Fruit fly (Drosophila melanogaster) whole organism, embryonic: ENCODE data around the gene Rbm13.

Experiments used
- CG10462 ChIP-seq: fragments of 200-800 bp; sonication (Bioruptor generic); optimal IDR thresholded peaks from 2 replicates; lab custom pipeline; 2016; ENCODE audit warnings: missing biosample characterization, missing genetic modification characterization
- CG11560 ChIP-seq: fragments of 200-800 bp; sonication (Bioruptor generic); IDR thresholded peaks from 3 replicates; pipeline ENCODE4 v1.3.6; 2022; ENCODE audit warnings: missing biosample characterization, missing genetic modification characterization
- CG4360 ChIP-seq: fragments of 200-800 bp; sonication (Bioruptor generic); IDR thresholded peaks from 2 replicates; pipeline ENCODE4 v1.3.6; 2022; ENCODE audit warnings: missing biosample characterization, missing genetic modification characterization
- CG4404 ChIP-seq: fragments of 200-800 bp; sonication (Bioruptor generic); IDR thresholded peaks from 2 replicates; pipeline ENCODE4 v1.3.6; 2022; ENCODE audit warnings: missing biosample characterization, missing genetic modification characterization
- CG6654 ChIP-seq: fragments of 200-800 bp; sonication (Bioruptor generic); optimal IDR thresholded peaks from 2 replicates; lab custom pipeline; 2017; ENCODE audit warnings: missing biosample characterization, mild to moderate bottlenecking, missing genetic modification characterization
- Sry-δ ChIP-seq: fragments of 200-800 bp; sonication (Bioruptor generic); optimal IDR thresholded peaks from 2 replicates; lab custom pipeline; 2016; ENCODE audit warnings: missing biosample characterization, missing genetic modification characterization
- h ChIP-seq: fragments of >200 bp; optimal IDR thresholded peaks from 2 replicates; lab custom pipeline; 2017
- mld ChIP-seq: fragments of 200-800 bp; sonication (Bioruptor generic); IDR thresholded peaks from 3 replicates; pipeline ENCODE4 v1.3.6; 2022; ENCODE audit warnings: missing biosample characterization, missing genetic modification characterization; ENCODE audit not compliant: partially characterized antibody
- prd ChIP-seq, 3 experiments: fragments of >200 bp in 2 of 3; fragments of 200-800 bp in 1 of 3; sonication (Bioruptor generic) in 1 of 3; optimal IDR thresholded peaks in 2 of 3; IDR thresholded peaks in 1 of 3; 2 replicates in 2 of 3; 3 replicates in 1 of 3; pipeline versions ENCODE4 v1.3.6 to Lab custom; 2017 to 2022; ENCODE audit warnings: missing biosample characterization in 1 of 3, missing genetic modification characterization in 1 of 3
- toy ChIP-seq: fragments of 200-800 bp; sonication (Bioruptor generic); IDR thresholded peaks from 2 replicates; pipeline ENCODE4 v1.3.6; 2022; ENCODE audit warnings: missing biosample characterization, missing genetic modification characterization

DNA sequence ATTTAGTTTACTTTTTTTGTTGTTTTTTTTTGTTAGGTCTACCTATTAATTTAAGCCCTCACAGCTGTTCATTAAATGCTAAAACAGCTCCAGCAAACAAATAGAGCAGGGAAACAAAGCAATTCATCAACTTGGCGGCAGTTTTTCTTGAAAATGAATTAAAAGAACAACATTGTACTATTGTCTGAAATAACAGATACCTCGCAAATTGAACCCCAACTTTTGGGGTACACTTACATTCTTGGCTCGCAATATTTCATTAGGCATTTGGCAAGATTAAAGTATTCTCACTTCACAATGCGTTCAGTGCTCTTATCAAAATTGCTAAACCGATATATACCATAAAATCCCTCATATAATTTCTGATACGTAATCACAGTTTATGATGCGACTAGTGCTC, 18.1 kb upstream of the Rbm13 start:
- TF ChIP-seq mld (GFP tag; lab: Robert Waterston, UW) (no peak), CG11560 (no peak), toy (GFP tag; lab: Robert Waterston, UW) (no peak), Sry-δ (no peak), CG4404 (GFP tag; lab: Robert Waterston, UW) (no peak), CG4360 (GFP tag; lab: Robert Waterston, UW) (no peak), CG6654 (no peak), h (no peak), prd (optimal IDR thresholded peaks at IDR 0.05; lab: Kevin White, UChicago) (no peak), prd (GFP tag; IDR thresholded peaks at IDR 0.05; lab: Robert Waterston, UW) (no peak), CG10462 (GFP tag; lab: Kevin White, UChicago) (no peak)
